Worm (Caenorhabditis elegans) whole organism, L4 larva: Measurements from ENCODE around the gene K05F1.10.

Experiments used
- T26A8.4 ChIP-seq: fragments of 200-800 bp; sonication (Bioruptor generic); IDR thresholded peaks from 2 replicates; pipeline ENCODE4 v1.3.6; 2022; ENCODE audit warnings: missing genetic modification characterization, missing compliant biosample characterization
- Y105C5A.15 ChIP-seq: fragments of 200-800 bp; sonication (Bioruptor generic); IDR thresholded peaks from 2 replicates; pipeline ENCODE4 v1.3.6; 2022; ENCODE audit warnings: missing genetic modification characterization, missing compliant biosample characterization
- Y48G9A.11 ChIP-seq: fragments of 200-800 bp; sonication (Bioruptor generic); IDR thresholded peaks from 2 replicates; pipeline ENCODE4 v1.3.6; 2022; ENCODE audit warnings: missing genetic modification reagents, missing genetic modification characterization, missing compliant biosample characterization
- Y75B8A.6 ChIP-seq: fragments of 200-800 bp; sonication (Bioruptor generic); IDR thresholded peaks from 2 replicates; pipeline ENCODE4 v1.3.6; 2022; ENCODE audit warnings: missing genetic modification reagents, missing genetic modification characterization, missing compliant biosample characterization
- ZK337.2 ChIP-seq: fragments of 200-800 bp; sonication (Bioruptor generic); IDR thresholded peaks from 2 replicates; pipeline ENCODE4 v1.3.6; 2022; ENCODE audit warnings: missing genetic modification reagents, missing genetic modification characterization, missing compliant biosample characterization
- aha-1 ChIP-seq: fragments of 150-350 bp; peaks from one replicate; lab custom pipeline; 2014; ENCODE audit warnings: missing biosample characterization, missing genetic modification characterization
- ceh-32 ChIP-seq: sonication (generic microtip); optimal IDR thresholded peaks from 2 replicates; lab custom pipeline; 2016; ENCODE audit warnings: mild to moderate bottlenecking, missing genetic modification characterization, missing compliant biosample characterization; ENCODE audit not compliant: poor library complexity
- ceh-62 ChIP-seq: sonication (generic microtip); optimal IDR thresholded peaks from 2 replicates; lab custom pipeline; 2017; ENCODE audit warnings: missing biosample characterization, missing genetic modification characterization
- ces-1 ChIP-seq: fragments of 150-350 bp; sonication (generic microtip); optimal IDR thresholded peaks from 4 replicates; lab custom pipeline; 2014; ENCODE audit warnings: missing biosample characterization, missing genetic modification reagents, missing genetic modification characterization
- ctbp-1 ChIP-seq: fragments of 200-800 bp; sonication (Bioruptor generic); IDR thresholded peaks from 2 replicates; pipeline ENCODE4 v1.3.6; 2022; ENCODE audit warnings: missing genetic modification reagents, missing genetic modification characterization, missing compliant biosample characterization
- daf-12 ChIP-seq: fragments of 150-350 bp; optimal IDR thresholded peaks from 2 replicates; lab custom pipeline; 2014; ENCODE audit warnings: missing biosample characterization, missing genetic modification reagents, missing genetic modification characterization
- dmd-9 ChIP-seq: fragments of 200-800 bp; sonication (Bioruptor generic); IDR thresholded peaks from 2 replicates; pipeline ENCODE4 v1.3.6; 2022; ENCODE audit warnings: missing genetic modification reagents, missing genetic modification characterization, missing compliant biosample characterization
- dpl-1 ChIP-seq: fragments of 150-350 bp; optimal IDR thresholded peaks from 2 replicates; lab custom pipeline; 2014; ENCODE audit warnings: missing biosample characterization, missing genetic modification reagents, missing genetic modification characterization
- duxl-1 ChIP-seq: sonication (generic microtip); optimal IDR thresholded peaks from 2 replicates; lab custom pipeline; 2016; ENCODE audit warnings: mild to moderate bottlenecking, missing genetic modification characterization, moderate library complexity, missing compliant biosample characterization; ENCODE audit not compliant: poor library complexity
- dve-1 ChIP-seq: sonication (generic microtip); optimal IDR thresholded peaks from 2 replicates; lab custom pipeline; 2017; ENCODE audit warnings: antibody characterized with exemption, mild to moderate bottlenecking, missing genetic modification characterization, missing compliant biosample characterization; ENCODE audit not compliant: insufficient read depth
- egl-43 ChIP-seq: fragments of 200-800 bp; sonication (Bioruptor generic); IDR thresholded peaks from 2 replicates; pipeline ENCODE4 v1.3.6; 2022; ENCODE audit warnings: missing genetic modification reagents, missing genetic modification characterization, missing compliant biosample characterization
- fkh-10 ChIP-seq: fragments of 150-350 bp; optimal IDR thresholded peaks from 2 replicates; lab custom pipeline; 2014; ENCODE audit warnings: missing biosample characterization, missing genetic modification reagents, missing genetic modification characterization
- gei-8 ChIP-seq: fragments of 200-800 bp; sonication (Bioruptor generic); optimal IDR thresholded peaks from 2 replicates; lab custom pipeline; 2018; ENCODE audit warnings: mild to moderate bottlenecking, missing genetic modification characterization, missing compliant biosample characterization
- hlh-11 ChIP-seq: fragments of 200-800 bp; sonication (Bioruptor generic); optimal IDR thresholded peaks from 2 replicates; lab custom pipeline; 2018; ENCODE audit warnings: mild to moderate bottlenecking, missing genetic modification characterization, missing compliant biosample characterization
- hmg-1.1 ChIP-seq: fragments of 200-800 bp; sonication (Bioruptor generic); IDR thresholded peaks from 2 replicates; pipeline ENCODE4 v1.3.6; 2022; ENCODE audit warnings: missing genetic modification reagents, missing genetic modification characterization, missing compliant biosample characterization
- jun-1 ChIP-seq: fragments of 150-350 bp; optimal IDR thresholded peaks from 2 replicates; lab custom pipeline; 2014; ENCODE audit warnings: missing biosample characterization, missing genetic modification reagents, missing genetic modification characterization
- lin-13 ChIP-seq: fragments of 150-350 bp; optimal IDR thresholded peaks from 2 replicates; lab custom pipeline; 2014; ENCODE audit warnings: missing biosample characterization, missing genetic modification reagents, missing genetic modification characterization
- lin-29 ChIP-seq: fragments of 200-800 bp; sonication (Bioruptor generic); IDR thresholded peaks from 2 replicates; pipeline ENCODE4 v1.3.6; 2022; ENCODE audit warnings: missing genetic modification reagents, missing genetic modification characterization, missing compliant biosample characterization
- lin-38 ChIP-seq: fragments of 200-800 bp; sonication (Bioruptor generic); IDR thresholded peaks from 2 replicates; pipeline ENCODE4 v1.3.6; 2022; ENCODE audit warnings: missing genetic modification reagents, missing genetic modification characterization, missing compliant biosample characterization
- lin-39 ChIP-seq: fragments of 150-350 bp; optimal IDR thresholded peaks from 2 replicates; lab custom pipeline; 2014; ENCODE audit warnings: missing biosample characterization, missing genetic modification reagents, missing genetic modification characterization
- lir-3 ChIP-seq: sonication (generic microtip); optimal IDR thresholded peaks from 2 replicates; lab custom pipeline; 2016; ENCODE audit warnings: mild to moderate bottlenecking, missing genetic modification characterization, missing compliant biosample characterization
- lsy-2 ChIP-seq, 2 experiments: fragments of 150-350 bp in 1 of 2; sonication (generic microtip) in 1 of 2; optimal IDR thresholded peaks; 2 replicates each; lab custom pipeline; 2014 to 2017; ENCODE audit warnings: missing biosample characterization in 2 of 2, missing genetic modification characterization in 2 of 2
- madf-9 ChIP-seq: fragments of 200-800 bp; sonication (Bioruptor generic); conservative IDR thresholded peaks from 2 replicates; pipeline ENCODE4 v1.3.6; 2022; ENCODE audit warnings: missing genetic modification reagents, missing genetic modification characterization, missing compliant biosample characterization
- mdt-29 ChIP-seq: fragments of 200-800 bp; sonication (Bioruptor generic); IDR thresholded peaks from 2 replicates; pipeline ENCODE4 v1.3.6; 2022; ENCODE audit warnings: missing genetic modification reagents, missing genetic modification characterization, missing compliant biosample characterization
- mes-2 ChIP-seq: sonication (generic microtip); optimal IDR thresholded peaks from 2 replicates; lab custom pipeline; 2016; ENCODE audit warnings: missing genotype, mild to moderate bottlenecking, missing genetic modification characterization, missing compliant biosample characterization; ENCODE audit not compliant: poor library complexity, severe bottlenecking
- nhr-11 ChIP-seq: fragments of 150-350 bp; optimal IDR thresholded peaks from 2 replicates; lab custom pipeline; 2014; ENCODE audit warnings: missing biosample characterization, missing genetic modification characterization
- nhr-111 ChIP-seq: fragments of 200-800 bp; sonication (Bioruptor generic); optimal IDR thresholded peaks from 2 replicates; lab custom pipeline; 2018; ENCODE audit warnings: mild to moderate bottlenecking, missing genetic modification characterization, missing compliant biosample characterization
- nhr-77 ChIP-seq: fragments of 150-350 bp; optimal IDR thresholded peaks from 2 replicates; lab custom pipeline; 2014; ENCODE audit warnings: missing biosample characterization, missing genetic modification characterization
- rbr-2 ChIP-seq: sonication (generic microtip); optimal IDR thresholded peaks from 2 replicates; lab custom pipeline; 2016; ENCODE audit warnings: missing genotype, missing genetic modification characterization, missing compliant biosample characterization
- skn-1 ChIP-seq: fragments of 150-350 bp; optimal IDR thresholded peaks from 2 replicates; lab custom pipeline; 2014; ENCODE audit warnings: missing biosample characterization, missing genetic modification characterization
- snpc-1.2 ChIP-seq: fragments of 200-800 bp; sonication (Bioruptor generic); IDR thresholded peaks from 2 replicates; pipeline ENCODE4 v1.3.6; 2022; ENCODE audit warnings: missing genetic modification reagents, missing genetic modification characterization, missing compliant biosample characterization
- snpc-4 ChIP-seq: fragments of 150-350 bp; optimal IDR thresholded peaks from 2 replicates; lab custom pipeline; 2014; ENCODE audit warnings: missing biosample characterization, missing genetic modification characterization
- spr-1 ChIP-seq: sonication (generic microtip); optimal IDR thresholded peaks from 2 replicates; lab custom pipeline; 2016; ENCODE audit warnings: mild to moderate bottlenecking, missing genetic modification characterization, missing compliant biosample characterization
- unc-130 ChIP-seq: sonication (generic microtip); optimal IDR thresholded peaks from 2 replicates; lab custom pipeline; 2016; ENCODE audit warnings: missing genetic modification reagents, missing genetic modification characterization, missing compliant biosample characterization
- unc-62 ChIP-seq, 3 experiments: fragments of 150-350 bp in 1 of 3; sonication (generic microtip); optimal IDR thresholded peaks in 2 of 3; peaks in 1 of 3; 1 replicate in 1 of 3; 2 replicates in 2 of 3; lab custom pipeline; 2014 to 2017; ENCODE audit warnings: missing biosample characterization in 3 of 3, missing genetic modification characterization in 3 of 3, missing genetic modification reagents in 3 of 3, missing genotype in 1 of 3
- vab-7 ChIP-seq: fragments of 200-800 bp; sonication (Bioruptor generic); IDR thresholded peaks from 2 replicates; pipeline ENCODE4 v1.3.6; 2022; ENCODE audit warnings: missing genetic modification reagents, missing genetic modification characterization, missing compliant biosample characterization
- zip-2 ChIP-seq: fragments of 150-350 bp; optimal IDR thresholded peaks from 2 replicates; lab custom pipeline; 2014; ENCODE audit warnings: missing biosample characterization, missing genetic modification characterization
- ztf-7 ChIP-seq: fragments of 150-350 bp; optimal IDR thresholded peaks from 2 replicates; lab custom pipeline; 2014; ENCODE audit warnings: missing biosample characterization, missing genetic modification characterization

Gene K05F1.10

DNA sequence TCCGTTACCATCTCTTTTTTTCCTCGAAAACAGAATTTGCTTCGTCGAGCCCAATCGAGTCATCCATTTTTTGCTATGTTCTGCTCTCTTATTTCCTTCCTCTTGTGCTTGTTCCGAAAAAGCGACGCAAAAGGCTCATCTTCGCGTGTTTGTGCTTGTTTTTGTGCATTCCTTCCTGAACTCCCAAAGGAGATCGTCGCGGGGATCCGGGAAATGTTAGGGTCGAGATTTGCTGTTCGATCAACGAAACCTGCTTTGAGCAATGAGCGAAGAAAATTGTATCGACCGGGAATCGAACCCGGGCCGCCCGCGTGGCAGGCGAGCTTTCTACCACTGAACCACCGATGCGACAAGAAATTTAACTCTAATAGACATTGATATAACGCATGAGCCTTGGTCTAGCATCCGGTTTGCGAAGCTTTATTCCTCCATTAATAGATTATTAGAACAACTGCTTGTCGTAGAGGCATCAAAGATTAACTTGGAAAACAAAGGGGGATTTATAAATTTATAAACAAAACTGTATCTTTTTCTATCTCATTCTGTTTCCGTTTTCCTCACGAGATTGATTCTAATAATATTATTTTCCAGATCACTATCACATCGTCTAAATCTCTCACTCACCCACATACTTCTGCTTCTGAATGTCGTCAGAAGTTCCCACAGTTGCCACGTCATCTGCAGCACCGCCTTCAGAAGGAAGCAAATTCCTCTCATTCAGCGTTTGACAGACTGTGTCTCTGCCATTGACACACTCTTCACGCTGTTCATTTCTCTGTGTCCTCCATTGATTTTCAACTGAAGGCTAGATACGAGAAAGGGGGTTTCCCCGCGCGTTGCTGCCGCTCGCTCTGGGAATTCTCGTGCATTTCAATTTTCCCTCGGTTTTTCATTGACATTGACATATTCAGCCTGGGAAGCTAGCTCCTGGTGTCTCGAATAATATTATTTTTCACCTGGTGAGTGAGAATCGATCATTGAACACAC is 23.0 kb downstream of the K05F1.10 start, which contains the start of gene K05F1.6 (continued):
- TF ChIP-seq vab-7 (peak; percentile 88), madf-9 (GFP tag; lab: Robert Waterston, UW) (peak; percentile 38; the same call in 1 of the 2 replicates), jun-1 (tag; lab: Kevin White, UChicago) (peak; percentile 73), ceh-62 (tag; lab: Kevin White, UChicago) (no peak), nhr-111 (peak; percentile 39), fkh-10 (GFP tag; lab: Kevin White, UChicago) (no peak), aha-1 (tag; lab: Kevin White, UChicago) (peak; percentile 96), lin-38 (GFP tag; lab: Robert Waterston, UW) (peak; percentile 79), Y105C5A.15 (0 out of 2 replicates have a peak, but pooled peaks have one; percentile 38), dve-1 (tag; lab: Kevin White, UChicago) (peak; percentile 69)

DNA sequence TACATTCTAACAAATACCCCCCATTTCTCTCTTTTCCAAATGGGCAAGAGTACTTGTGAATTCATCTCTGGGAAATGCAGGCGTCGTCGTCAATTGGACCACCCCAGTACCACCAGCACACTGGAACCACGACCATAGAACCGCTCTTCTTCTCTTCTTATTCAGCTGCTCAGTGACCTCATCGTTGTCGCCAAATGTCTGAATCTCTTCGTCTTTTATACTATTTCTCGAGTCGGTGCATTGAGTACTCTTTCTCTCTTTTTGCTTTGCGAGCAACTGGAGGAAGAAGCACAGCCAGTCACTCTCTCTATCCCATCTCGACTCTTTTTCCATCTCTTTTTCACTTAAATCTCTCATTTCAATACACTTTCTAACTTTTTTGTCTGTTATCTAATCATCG is 25.4 kb downstream of the K05F1.10 start:
- TF ChIP-seq aha-1 (tag; lab: Kevin White, UChicago) = peak; percentile 29
- TF ChIP-seq T26A8.4 (GFP tag; lab: Robert Waterston, UW) = no peak
- TF ChIP-seq unc-62 (GFP tag; optimal IDR thresholded peaks at IDR 0.05 in 1 of 2; lab: Kevin White, UChicago) = peak in 1 of 2 experiments; percentile 0
- TF ChIP-seq unc-62 (tag; optimal IDR thresholded peaks at IDR 0.05; lab: Kevin White, UChicago) = no peak
- TF ChIP-seq hmg-1.1 (GFP tag; lab: Robert Waterston, UW) = peak; percentile 47
- TF ChIP-seq hlh-11 (tag; lab: Kevin White, UChicago) = peak; percentile 50
- TF ChIP-seq mes-2 (tag; lab: Kevin White, UChicago) = peak; percentile 37
- TF ChIP-seq nhr-11 (tag; lab: Kevin White, UChicago) = peak; percentile 11
- TF ChIP-seq lsy-2 (tag; optimal IDR thresholded peaks at IDR 0.05; lab: Kevin White, UChicago) = peak in 1 of 2 experiments; percentile 30
- no peak for TF ChIP-seq zip-2 (tag; lab: Kevin White, UChicago)
- TF ChIP-seq, all 104 proteins: peak for 7

DNA sequence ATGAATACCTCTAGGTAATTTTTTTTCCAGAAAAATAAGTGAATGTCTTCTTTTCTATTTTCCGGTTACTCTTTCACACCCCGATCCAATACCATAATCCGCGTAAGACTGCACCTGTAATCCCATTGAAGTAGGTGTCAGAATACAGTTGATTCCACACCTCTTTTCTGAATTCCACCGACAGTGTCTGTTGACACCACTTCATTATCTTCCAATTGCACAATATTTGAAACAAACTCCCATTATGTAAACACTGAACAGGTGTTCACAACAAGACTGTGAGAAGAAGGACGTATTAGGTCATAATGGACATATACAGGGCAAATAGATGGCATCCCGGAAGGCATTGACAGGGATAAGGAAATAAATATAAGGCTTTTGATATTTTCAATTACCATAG is 27.9 kb downstream of the K05F1.10 start:
- TF ChIP-seq ztf-7 (tag; lab: Kevin White, UChicago) (no peak), rbr-2 (tag; lab: Kevin White, UChicago) (no peak), ceh-32 (tag; lab: Kevin White, UChicago) (no peak), lin-39 (tag; lab: Kevin White, UChicago) (no peak), lin-13 (GFP tag; lab: Kevin White, UChicago) (no peak), duxl-1 (no peak), dmd-9 (GFP tag; lab: Robert Waterston, UW) (no peak), egl-43 (no peak), snpc-1.2 (no peak), dve-1 (tag; lab: Kevin White, UChicago) (no peak), T26A8.4 (GFP tag; lab: Robert Waterston, UW) (no peak), Y75B8A.6 (GFP tag; lab: Robert Waterston, UW) (no peak), lir-3 (tag; lab: Kevin White, UChicago) (no peak), ces-1 (GFP tag; lab: Kevin White, UChicago) (no peak), mdt-29 (no peak)

DNA sequence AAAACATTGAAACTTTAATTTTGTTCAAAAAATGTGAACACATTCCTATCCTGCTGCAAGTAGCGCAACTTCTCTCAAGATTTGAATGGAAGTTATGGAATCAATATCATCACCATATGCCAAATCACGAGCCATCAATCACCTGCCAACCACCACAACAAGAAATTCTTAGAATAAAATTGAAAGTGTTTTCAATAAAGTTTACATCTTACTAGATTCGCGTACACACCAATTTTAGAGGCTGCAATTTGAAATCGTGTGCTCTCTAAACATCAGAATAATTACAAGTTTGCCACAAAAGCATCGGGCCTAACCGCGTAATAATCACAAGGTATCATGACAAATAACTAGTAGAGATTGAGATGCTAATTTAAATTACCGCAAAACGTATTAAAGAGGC is 30.4 kb downstream of the K05F1.10 start:
- TF ChIP-seq lin-29 (no peak), daf-12 (no peak), Y48G9A.11 (GFP tag; lab: Robert Waterston, UW) (no peak), spr-1 (tag; lab: Kevin White, UChicago) (no peak), ctbp-1 (GFP tag; lab: Robert Waterston, UW) (no peak), dpl-1 (GFP tag; lab: Kevin White, UChicago) (no peak), duxl-1 (no peak), gei-8 (GFP tag; lab: Kevin White, UChicago) (no peak), snpc-4 (tag; lab: Kevin White, UChicago) (no peak), mes-2 (tag; lab: Kevin White, UChicago) (no peak), ZK337.2 (no peak), skn-1 (no peak), hmg-1.1 (GFP tag; lab: Robert Waterston, UW) (no peak), unc-130 (GFP tag; lab: Kevin White, UChicago) (no peak), nhr-77 (tag; lab: Kevin White, UChicago) (no peak)
